Fruit fly (Drosophila melanogaster) whole organism, embryonic: ENCODE results near the gene mRpL32.

Experiments
- Adf1 ChIP-seq: fragments of 200-800 bp; sonication (Bioruptor generic); IDR thresholded peaks from 2 replicates; pipeline ENCODE4 v1.3.6; 2022; ENCODE audit warnings: missing biosample characterization, missing genetic modification characterization
- Six4 ChIP-seq: fragments of 200-800 bp; sonication (Bioruptor generic); optimal IDR thresholded peaks from 2 replicates; lab custom pipeline; 2016; ENCODE audit warnings: missing biosample characterization, missing genetic modification characterization
- hbn ChIP-seq: fragments of 200-800 bp; sonication (Bioruptor generic); IDR thresholded peaks from 2 replicates; pipeline ENCODE4 v1.3.6; 2022; ENCODE audit warnings: missing biosample characterization, missing genetic modification characterization; ENCODE audit not compliant: partially characterized antibody
- nerfin-1 ChIP-seq: fragments of 200-800 bp; sonication (Bioruptor generic); optimal IDR thresholded peaks from 3 replicates; lab custom pipeline; 2019; ENCODE audit warnings: missing biosample characterization, mild to moderate bottlenecking, missing genetic modification characterization, moderate library complexity
- zen ChIP-seq: fragments of 200-800 bp; sonication (Bioruptor generic); optimal IDR thresholded peaks from 3 replicates; lab custom pipeline; 2018; ENCODE audit warnings: missing biosample characterization, mild to moderate bottlenecking, missing genetic modification characterization, moderate library complexity

- TF ChIP-seq Adf1 (GFP tag; lab: Robert Waterston, UW): no peak
- TF ChIP-seq Six4 (GFP tag; lab: Kevin White, UChicago): no peak
- no peak for TF ChIP-seq hbn
- TF ChIP-seq nerfin-1: no peak
- TF ChIP-seq zen (tag; lab: Kevin White, UChicago): no peak
Measured at dm6 chr3R:31241109-31241508, 11.6 kb upstream of the mRpL32 start.
